ENCODE assay signal across 4 fruit fly cellular contexts in the genomic region with DNA sequence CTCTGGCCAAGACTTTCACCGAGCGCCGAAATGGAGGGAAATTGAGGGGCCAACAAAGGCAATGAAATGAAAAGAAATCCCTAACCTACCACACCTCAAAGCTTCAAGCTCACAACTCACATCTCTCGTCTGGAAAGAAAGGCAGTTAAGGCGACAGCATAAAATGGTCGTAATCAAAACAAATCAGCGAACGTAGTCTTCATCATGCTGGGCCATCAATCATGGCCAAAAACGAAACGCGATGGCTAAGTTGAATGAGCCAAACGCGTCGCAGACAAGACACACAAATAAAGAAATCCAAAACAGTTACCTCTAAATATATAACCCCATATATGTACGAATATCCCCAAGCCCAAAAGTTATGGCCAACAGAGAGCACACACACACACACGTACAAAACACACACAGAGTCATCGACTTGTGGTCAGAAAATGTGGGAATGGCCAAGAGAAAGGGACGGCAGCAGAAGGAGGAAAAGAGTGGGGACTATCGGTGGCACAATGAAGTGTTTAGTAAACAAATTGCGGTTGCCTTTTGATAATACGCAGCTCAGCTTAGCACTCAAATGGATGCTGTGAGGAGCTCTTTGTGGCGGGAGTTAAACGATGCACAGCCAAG.
A peak's percentile ranks its signal among the peaks of the same experiment; 100 is the strongest.
TF ChIP-seq lines count a peak whose summit lies in the region.

No protein-coding gene starts in this region.

- TF ChIP-seq CTCF in whole organism, embryonic (GFP tag; optimal IDR thresholded peaks at IDR 0.05; lab: Kevin White, UChicago): no peak

TF ChIP-seq in whole organism, embryonic, 481 proteins besides CTCF, POLR2A, EP300 and RAD21 (continues in another document):
- TF ChIP-seq zen2 (GFP tag; IDR thresholded peaks at IDR 0.05; lab: Robert Waterston, UW; ENCODE audit: partially characterized antibody): no peak
- TF ChIP-seq sd (tag; optimal IDR thresholded peaks at IDR 0.05; lab: Kevin White, UChicago): no peak
- peak; percentile 52 for TF ChIP-seq cg (GFP tag; optimal IDR thresholded peaks at IDR 0.05; lab: Kevin White, UChicago)
- peak in 1 of 2 experiments; percentile 29 for TF ChIP-seq Hr78 (GFP tag; optimal IDR thresholded peaks at IDR 0.05; lab: Kevin White, UChicago)
- peak; percentile 50 for TF ChIP-seq oc (tag; optimal IDR thresholded peaks at IDR 0.05; lab: Kevin White, UChicago)
- 0 out of 2 replicates have a peak, but pooled peaks have one; percentile 12 for TF ChIP-seq crol (GFP tag; IDR thresholded peaks at IDR 0.05; lab: Robert Waterston, UW)
- no peak for TF ChIP-seq CG1832 (GFP tag; optimal IDR thresholded peaks at IDR 0.05; lab: Kevin White, UChicago)
- TF ChIP-seq CG13894 (tag; optimal IDR thresholded peaks at IDR 0.05; lab: Kevin White, UChicago): peak; percentile 45
- TF ChIP-seq kni (GFP tag; optimal IDR thresholded peaks at IDR 0.05; lab: Kevin White, UChicago): peak; percentile 81
- TF ChIP-seq run (tag; optimal IDR thresholded peaks at IDR 0.05; lab: Kevin White, UChicago): peak; percentile 78
- no peak for TF ChIP-seq CG15073 (GFP tag; optimal IDR thresholded peaks at IDR 0.05; lab: Kevin White, UChicago)
- peak; percentile 63 for TF ChIP-seq pros (GFP tag; optimal IDR thresholded peaks at IDR 0.05; lab: Kevin White, UChicago)
- TF ChIP-seq CG6791 (GFP tag; IDR thresholded peaks at IDR 0.05; lab: Robert Waterston, UW; ENCODE audit: partially characterized antibody): no peak
- TF ChIP-seq exex (tag; optimal IDR thresholded peaks at IDR 0.05; lab: Kevin White, UChicago): no peak
- TF ChIP-seq CG31224 (GFP tag; IDR thresholded peaks at IDR 0.05; lab: Robert Waterston, UW): no peak
- TF ChIP-seq Hand (GFP tag; optimal IDR thresholded peaks at IDR 0.05; lab: Kevin White, UChicago): no peak
- TF ChIP-seq sr (GFP tag; IDR thresholded peaks at IDR 0.05; lab: Robert Waterston, UW): 0 out of 3 replicates have a peak, but pooled peaks have one; percentile 10
- TF ChIP-seq Blimp-1 (GFP tag; optimal IDR thresholded peaks at IDR 0.05; lab: Kevin White, UChicago): peak; percentile 58
- TF ChIP-seq abd-A (tag; optimal IDR thresholded peaks at IDR 0.05; lab: Kevin White, UChicago): peak; percentile 87
- no peak for TF ChIP-seq ac (GFP tag; optimal IDR thresholded peaks at IDR 0.05; lab: Kevin White, UChicago)

TF ChIP-seq in whole organism, prepupa, 60 proteins besides CTCF, POLR2A, EP300 and RAD21:
- TF ChIP-seq CG10669 (GFP tag; optimal IDR thresholded peaks at IDR 0.05; lab: Kevin White, UChicago) (no peak), eg (GFP tag; IDR thresholded peaks at IDR 0.05; lab: Robert Waterston, UW) (no peak), CG6854 (GFP tag; optimal IDR thresholded peaks at IDR 0.05; lab: Kevin White, UChicago) (peak; percentile 7), Eip93F (GFP tag; optimal IDR thresholded peaks at IDR 0.05; lab: Kevin White, UChicago) (no peak), fkh (GFP tag; optimal IDR thresholded peaks at IDR 0.05; lab: Kevin White, UChicago) (peak; percentile 19), acj6 (GFP tag; optimal IDR thresholded peaks at IDR 0.05; lab: Kevin White, UChicago) (no peak), vri (GFP tag; optimal IDR thresholded peaks at IDR 0.05; lab: Kevin White, UChicago) (no peak), CG3032 (tag; optimal IDR thresholded peaks at IDR 0.05; lab: Kevin White, UChicago) (no peak), CG8119 (GFP tag; IDR thresholded peaks at IDR 0.05; lab: Robert Waterston, UW) (no peak), fd59A (GFP tag; optimal IDR thresholded peaks at IDR 0.05; lab: Kevin White, UChicago) (no peak), Smox (GFP tag; optimal IDR thresholded peaks at IDR 0.05; lab: Kevin White, UChicago) (no peak), Eip78C (GFP tag; lab: Kevin White, UChicago) (peak; percentile 37), CG32006 (GFP tag; optimal IDR thresholded peaks at IDR 0.05; lab: Kevin White, UChicago) (no peak), lz (GFP tag; optimal IDR thresholded peaks at IDR 0.05; lab: Kevin White, UChicago) (no peak), Sox15 (GFP tag; optimal IDR thresholded peaks at IDR 0.05; lab: Kevin White, UChicago) (no peak), OdsH (GFP tag; optimal IDR thresholded peaks at IDR 0.05; lab: Kevin White, UChicago) (no peak), dac (GFP tag; optimal IDR thresholded peaks at IDR 0.05; lab: Kevin White, UChicago) (no peak)

TF ChIP-seq in whole organism, pupa, 21 proteins besides CTCF, POLR2A, EP300 and RAD21:
- TF ChIP-seq CG8301 (tag; optimal IDR thresholded peaks at IDR 0.05; lab: Kevin White, UChicago) (no peak), EcR (GFP tag; optimal IDR thresholded peaks at IDR 0.05; lab: Kevin White, UChicago) (peak; percentile 77), rn (GFP tag; IDR thresholded peaks at IDR 0.05; lab: Robert Waterston, UW) (no peak)

TF ChIP-seq in whole organism, wandering third instar larva, 38 proteins besides CTCF, POLR2A, EP300 and RAD21:
- peak; percentile 11 for TF ChIP-seq Dfd (GFP tag; optimal IDR thresholded peaks at IDR 0.05; lab: Kevin White, UChicago)
- no peak for TF ChIP-seq Mio (GFP tag; optimal IDR thresholded peaks at IDR 0.05; lab: Kevin White, UChicago)
